Worm (Caenorhabditis elegans) whole organism, L3 larva: ENCODE data around the gene C10A4.3.

Source experiments
- ama-1 ChIP-seq: fragments of 150-350 bp; optimal IDR thresholded peaks from 2 replicates; lab custom pipeline; 2018
- ceh-28 ChIP-seq: fragments of 150-350 bp; optimal IDR thresholded peaks from 2 replicates; lab custom pipeline; 2014; ENCODE audit warnings: missing biosample characterization, missing genetic modification reagents, missing genetic modification characterization
- ceh-9 ChIP-seq: sonication (generic microtip); optimal IDR thresholded peaks from 2 replicates; lab custom pipeline; 2018; ENCODE audit warnings: missing biosample characterization, missing genetic modification characterization
- daf-12 ChIP-seq: fragments of 150-350 bp; optimal IDR thresholded peaks from 2 replicates; lab custom pipeline; 2014; ENCODE audit warnings: missing biosample characterization, missing genetic modification reagents, missing genetic modification characterization
- elt-1 ChIP-seq: fragments of 150-350 bp; optimal IDR thresholded peaks from 2 replicates; lab custom pipeline; 2014; ENCODE audit warnings: missing biosample characterization, missing genetic modification characterization
- elt-3 ChIP-seq, 3 experiments: fragments of 150-350 bp in 1 of 3; sonication (generic microtip) in 2 of 3; optimal IDR thresholded peaks; 2 replicates in 2 of 3; 4 replicates in 1 of 3; lab custom pipeline; 2014 to 2017; ENCODE audit warnings: missing biosample characterization in 3 of 3, missing genetic modification characterization in 3 of 3
- nhr-12 ChIP-seq: fragments of 150-350 bp; optimal IDR thresholded peaks from 2 replicates; lab custom pipeline; 2014; ENCODE audit warnings: missing biosample characterization, missing genetic modification characterization
- nhr-76 ChIP-seq: fragments of 150-350 bp; sonication (generic microtip); optimal IDR thresholded peaks from 5 replicates; lab custom pipeline; 2014; ENCODE audit warnings: missing biosample characterization, missing genetic modification characterization
- pqm-1 ChIP-seq: fragments of 150-350 bp; optimal IDR thresholded peaks from 2 replicates; lab custom pipeline; 2017; ENCODE audit warnings: missing biosample characterization, missing genetic modification characterization, inconsistent platforms
- sea-2 ChIP-seq: fragments of 150-350 bp; sonication (generic microtip); optimal IDR thresholded peaks from 4 replicates; lab custom pipeline; 2014; ENCODE audit warnings: missing biosample characterization, missing genetic modification reagents, missing genetic modification characterization
- skn-1 ChIP-seq: fragments of 150-350 bp; optimal IDR thresholded peaks from 2 replicates; lab custom pipeline; 2014; ENCODE audit warnings: missing biosample characterization, missing genetic modification characterization

DNA sequence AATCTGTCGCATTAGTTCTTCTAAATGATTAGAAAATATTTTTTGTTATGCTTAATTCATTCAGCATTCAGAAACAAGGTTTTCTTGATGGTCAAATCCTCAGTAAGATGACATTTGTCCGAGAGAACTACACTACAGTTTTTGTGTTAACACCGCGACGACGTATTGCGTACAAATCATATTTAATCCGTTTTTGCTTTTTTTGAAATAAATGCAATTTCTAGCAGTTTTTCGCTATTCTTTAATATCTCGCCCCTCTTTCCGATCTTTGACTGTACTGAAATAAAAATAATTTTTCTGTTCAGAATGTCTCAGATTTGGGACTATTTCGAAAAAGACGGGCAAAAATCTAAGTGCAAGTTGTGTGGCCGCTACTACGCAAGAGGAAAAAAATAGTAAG lies 10.6 kb downstream of the C10A4.3 start, which contains the start of gene C10A4.1:
- TF ChIP-seq ceh-28 (no peak), pqm-1 (no peak), sea-2 (GFP tag; lab: Kevin White, UChicago) (no peak), elt-1 (no peak), nhr-76 (tag; lab: Kevin White, UChicago) (no peak), elt-3 (tag; optimal IDR thresholded peaks at IDR 0.05; lab: Kevin White, UChicago) (no peak), skn-1 (no peak), daf-12 (tag; lab: Kevin White, UChicago) (no peak), ceh-9 (tag; lab: Kevin White, UChicago) (no peak), ama-1 (no peak), nhr-12 (tag; lab: Kevin White, UChicago) (no peak)
